Worm (Caenorhabditis elegans): Measurements from ENCODE around the gene H03G16.7.

Gene H03G16.7

ce11 chrX:15077597-15078261 lies 21.9 kb upstream of the H03G16.7 start, which contains the start of the genes H40L08.8, H40L08.2 and H40L08.7 (continued):
- no peak for TF ChIP-seq nhr-12 (tag; optimal IDR thresholded peaks at IDR 0.05)
- TF ChIP-seq jun-1 (tag; optimal IDR thresholded peaks at IDR 0.05): no peak
- no peak for TF ChIP-seq pax-3 (tag; optimal IDR thresholded peaks at IDR 0.05)
- TF ChIP-seq egl-13 (tag; optimal IDR thresholded peaks at IDR 0.05): no peak
- peak in 3 of 6 experiments; percentile 4 to 32 (median 17) for TF ChIP-seq elt-3 (tag; optimal IDR thresholded peaks at IDR 0.05)
- TF ChIP-seq tlp-1 (tag; optimal IDR thresholded peaks at IDR 0.05): no peak
- no peak for TF ChIP-seq isw-1 (GFP tag; IDR thresholded peaks at IDR 0.05)
- TF ChIP-seq fkh-10 (GFP tag; optimal IDR thresholded peaks at IDR 0.05): no peak
- no peak for TF ChIP-seq dpl-1 (GFP tag; optimal IDR thresholded peaks at IDR 0.05)
- no peak for TF ChIP-seq unc-98 (GFP tag; IDR thresholded peaks at IDR 0.05)
- no peak for TF ChIP-seq nhr-84 (tag; optimal IDR thresholded peaks at IDR 0.05)
- TF ChIP-seq nhr-71 (tag; optimal IDR thresholded peaks at IDR 0.05): peak; percentile 71
- TF ChIP-seq zag-1 (tag; optimal IDR thresholded peaks at IDR 0.05): no peak
- no peak for TF ChIP-seq ceh-88 (GFP tag; IDR thresholded peaks at IDR 0.05)
- no peak for TF ChIP-seq fkh-4 (tag; optimal IDR thresholded peaks at IDR 0.05; ENCODE audit: borderline replicate concordance)
- no peak for TF ChIP-seq elt-2 (tag; optimal IDR thresholded peaks at IDR 0.05)
- TF ChIP-seq aly-2 (tag; optimal IDR thresholded peaks at IDR 0.05): no peak
- no peak for TF ChIP-seq rnt-1 (tag; optimal IDR thresholded peaks at IDR 0.05)
- TF ChIP-seq fkh-8 (tag; optimal IDR thresholded peaks at IDR 0.05): no peak
- no peak for TF ChIP-seq Y116A8C.19 (tag; optimal IDR thresholded peaks at IDR 0.05; ENCODE audit: borderline replicate concordance)
- no peak for TF ChIP-seq mep-1 (tag; optimal IDR thresholded peaks at IDR 0.05)
- TF ChIP-seq ets-5 (GFP tag; IDR thresholded peaks at IDR 0.05): no peak
- TF ChIP-seq lin-39 (tag; optimal IDR thresholded peaks at IDR 0.05): no peak
- peak; percentile 82 for TF ChIP-seq nhr-20 (tag; optimal IDR thresholded peaks at IDR 0.05)
- TF ChIP-seq lin-35 (GFP tag; optimal IDR thresholded peaks at IDR 0.05): peak in 1 of 2 experiments; percentile 56
- no peak for TF ChIP-seq C04F5.9 (tag; optimal IDR thresholded peaks at IDR 0.05)
- no peak for TF ChIP-seq efl-3 (GFP tag; optimal IDR thresholded peaks at IDR 0.05)
- no peak for TF ChIP-seq nhr-76 (tag; optimal IDR thresholded peaks at IDR 0.05)
- TF ChIP-seq nhr-77 (tag; optimal IDR thresholded peaks at IDR 0.05): no peak
- no peak for TF ChIP-seq irx-1 (tag; optimal IDR thresholded peaks at IDR 0.05)
- no peak for TF ChIP-seq C34B4.2 (tag; optimal IDR thresholded peaks at IDR 0.05)
- no peak for TF ChIP-seq dsc-1 (tag; optimal IDR thresholded peaks at IDR 0.05)
- peak; percentile 61 for TF ChIP-seq snu-23 (GFP tag; optimal IDR thresholded peaks at IDR 0.05)
- peak; percentile 53 for TF ChIP-seq blmp-1 (tag; optimal IDR thresholded peaks at IDR 0.05)
- no peak for TF ChIP-seq lin-15B (tag; optimal IDR thresholded peaks at IDR 0.05)
- no peak for TF ChIP-seq efl-1 (optimal IDR thresholded peaks at IDR 0.05)
- TF ChIP-seq efl-1 (GFP tag; optimal IDR thresholded peaks at IDR 0.05 in 1 of 2): no peak
- TF ChIP-seq nhr-90 (tag; optimal IDR thresholded peaks at IDR 0.05; ENCODE audit: poor library complexity): peak; percentile 58
- peak; percentile 48 for TF ChIP-seq nhr-19 (GFP tag; conservative IDR thresholded peaks at IDR 0.05)
- TF ChIP-seq unc-130 (tag; optimal IDR thresholded peaks at IDR 0.05): no peak
- TF ChIP-seq hpl-2 (GFP tag; optimal IDR thresholded peaks at IDR 0.05): no peak
- TF ChIP-seq snpc-4 (tag; optimal IDR thresholded peaks at IDR 0.05): no peak
- TF ChIP-seq ceh-8 (GFP tag; optimal IDR thresholded peaks at IDR 0.05): no peak
- TF ChIP-seq unc-62 (GFP tag; optimal IDR thresholded peaks at IDR 0.05): no peak
- no peak for TF ChIP-seq C16A3.4 (tag; optimal IDR thresholded peaks at IDR 0.05)
- TF ChIP-seq fos-1 (tag; optimal IDR thresholded peaks at IDR 0.05): no peak
- no peak for TF ChIP-seq xbp-1 (tag; optimal IDR thresholded peaks at IDR 0.05)
- no peak for TF ChIP-seq egl-27 (tag; optimal IDR thresholded peaks at IDR 0.05)
- no peak for TF ChIP-seq mab-9 (GFP tag; IDR thresholded peaks at IDR 0.05)
- TF ChIP-seq nhr-11 (tag; optimal IDR thresholded peaks at IDR 0.05): no peak

Measured in whole organism, L1 larva.